Fruit fly (Drosophila melanogaster): Measurements from ENCODE around the gene CG32591.
A peak's percentile ranks its signal among the peaks of the same experiment; 100 is the strongest.

The CG32591 gene

dm6 chrX:14882536-14883118, 46.1 kb downstream of the CG32591 start, which contains the start of the genes CG45064 and CG45065 (continued):
- TF ChIP-seq CG15601 (tag; optimal IDR thresholded peaks at IDR 0.05) (peak; percentile 89), slp2 (GFP tag; optimal IDR thresholded peaks at IDR 0.05) (peak; percentile 80), Dll (GFP tag; IDR thresholded peaks at IDR 0.05; ENCODE audit: partially characterized antibody) (no peak), Elba2 (GFP tag; optimal IDR thresholded peaks at IDR 0.05) (no peak), CG30020 (tag; optimal IDR thresholded peaks at IDR 0.05) (peak; percentile 33), ssp (GFP tag; IDR thresholded peaks at IDR 0.05) (peak; percentile 73), shn (GFP tag; optimal IDR thresholded peaks at IDR 0.05) (peak; percentile 55), CG11695 (GFP tag; IDR thresholded peaks at IDR 0.05) (peak; percentile 69; the same call in 2 of the 3 replicates), ranshi (GFP tag; IDR thresholded peaks at IDR 0.05) (peak; percentile 77), Sox100B (GFP tag; optimal IDR thresholded peaks at IDR 0.05) (peak; percentile 86), psq (GFP tag; optimal IDR thresholded peaks at IDR 0.05) (peak; percentile 64), odd (GFP tag; optimal IDR thresholded peaks at IDR 0.05) (peak; percentile 80), CG7928 (GFP tag; optimal IDR thresholded peaks at IDR 0.05) (peak; percentile 31), Ets65A (GFP tag) (peak; percentile 96), dimm (GFP tag; IDR thresholded peaks at IDR 0.05) (peak; percentile 70), CG7987 (GFP tag; optimal IDR thresholded peaks at IDR 0.05) (no peak), Hr51 (GFP tag; optimal IDR thresholded peaks at IDR 0.05) (peak; percentile 15 to 92), CG11560 (tag; IDR thresholded peaks at IDR 0.05) (peak; percentile 55; the same call in 2 of the 3 replicates), Six4 (GFP tag; optimal IDR thresholded peaks at IDR 0.05) (peak; percentile 74), CG4820 (GFP tag; optimal IDR thresholded peaks at IDR 0.05) (peak; percentile 80), z (GFP tag; IDR thresholded peaks at IDR 0.05) (no peak), Nf-YA (GFP tag; IDR thresholded peaks at IDR 0.05) (peak; percentile 81), dpn (GFP tag; optimal IDR thresholded peaks at IDR 0.05) (peak; percentile 79 to 85), Blimp-1 (GFP tag; optimal IDR thresholded peaks at IDR 0.05) (peak; percentile 100), ATbp (GFP tag; optimal IDR thresholded peaks at IDR 0.05) (peak; percentile 93), NFAT (GFP tag; IDR thresholded peaks at IDR 0.05) (0 out of 2 replicates have a peak, but pooled peaks have one; percentile 22), CG7372 (GFP tag; IDR thresholded peaks at IDR 0.05) (peak; percentile 53; the same call in 1 of the 2 replicates), bab2 (GFP tag; optimal IDR thresholded peaks at IDR 0.05) (peak; percentile 81), Pdp1 (GFP tag; optimal IDR thresholded peaks at IDR 0.05) (peak; percentile 72 to 73), B-H1 (GFP tag; IDR thresholded peaks at IDR 0.05) (peak; percentile 78), CG14050 (GFP tag; IDR thresholded peaks at IDR 0.05) (peak; percentile 82), Hr78 (GFP tag; optimal IDR thresholded peaks at IDR 0.05) (peak in 1 of 2 experiments; percentile 77), HLH4C (GFP tag; IDR thresholded peaks at IDR 0.05; ENCODE audit: partially characterized antibody) (no peak), Spps (tag; optimal IDR thresholded peaks at IDR 0.05) (peak; percentile 62), CG13624 (GFP tag; optimal IDR thresholded peaks at IDR 0.05) (peak; percentile 68), CG14860 (GFP tag; IDR thresholded peaks at IDR 0.05; ENCODE audit: partially characterized antibody) (no peak), Atf6 (GFP tag; IDR thresholded peaks at IDR 0.05) (peak; percentile 72; the same call in 1 of the 2 replicates), CG3065 (GFP tag; optimal IDR thresholded peaks at IDR 0.05) (no peak), GATAe (GFP tag; conservative IDR thresholded peaks at IDR 0.05) (no peak), az2 (GFP tag; optimal IDR thresholded peaks at IDR 0.05) (peak; percentile 81), Ptx1 (GFP tag; IDR thresholded peaks at IDR 0.05) (peak; percentile 88), pita (GFP tag; optimal IDR thresholded peaks at IDR 0.05) (no peak), klu (GFP tag; IDR thresholded peaks at IDR 0.05) (no peak; the same call in 1 of the 2 replicates), toy (GFP tag; IDR thresholded peaks at IDR 0.05) (no peak), CG3163 (GFP tag; optimal IDR thresholded peaks at IDR 0.05) (peak; percentile 66), CG10431 (GFP tag; optimal IDR thresholded peaks at IDR 0.05) (peak; percentile 70), zf30C (GFP tag; optimal IDR thresholded peaks at IDR 0.05) (peak; percentile 51), ERR (GFP tag; optimal IDR thresholded peaks at IDR 0.05) (peak; percentile 41), zfh1 (GFP tag; IDR thresholded peaks at IDR 0.05) (peak; percentile 89), nmo (GFP tag; optimal IDR thresholded peaks at IDR 0.05) (peak; percentile 90)
